Fruit fly (Drosophila melanogaster) whole organism, embryonic: ENCODE data around the gene CG32170.

Experiments used
- Hey ChIP-seq: fragments of 200-800 bp; sonication (Bioruptor generic); optimal IDR thresholded peaks from 3 replicates; lab custom pipeline; 2018; ENCODE audit warnings: missing biosample characterization, mild to moderate bottlenecking, missing genetic modification characterization
- Scr ChIP-seq: fragments of 200-800 bp; sonication (Bioruptor generic); IDR thresholded peaks from 2 replicates; pipeline ENCODE4 v1.3.6; 2022; ENCODE audit warnings: missing biosample characterization, missing genetic modification characterization; ENCODE audit not compliant: partially characterized antibody
- ase ChIP-seq: fragments of 200-800 bp; sonication (Bioruptor generic); IDR thresholded peaks from 3 replicates; pipeline ENCODE4 v1.3.6; 2022; ENCODE audit warnings: missing biosample characterization, missing genetic modification characterization
- crc ChIP-seq: fragments of 200-800 bp; sonication (Bioruptor generic); optimal IDR thresholded peaks from 2 replicates; lab custom pipeline; 2016; ENCODE audit warnings: missing biosample characterization, missing genetic modification characterization
- lov ChIP-seq, 2 experiments: fragments of 200-800 bp in 1 of 2; fragments of >200 bp in 1 of 2; sonication (Bioruptor generic) in 1 of 2; IDR thresholded peaks in 1 of 2; optimal IDR thresholded peaks in 1 of 2; 2 replicates in 1 of 2; 3 replicates in 1 of 2; pipeline versions ENCODE4 v1.3.6 to Lab custom; 2017 to 2022; ENCODE audit warnings: missing biosample characterization in 1 of 2, missing genetic modification characterization in 1 of 2

DNA sequence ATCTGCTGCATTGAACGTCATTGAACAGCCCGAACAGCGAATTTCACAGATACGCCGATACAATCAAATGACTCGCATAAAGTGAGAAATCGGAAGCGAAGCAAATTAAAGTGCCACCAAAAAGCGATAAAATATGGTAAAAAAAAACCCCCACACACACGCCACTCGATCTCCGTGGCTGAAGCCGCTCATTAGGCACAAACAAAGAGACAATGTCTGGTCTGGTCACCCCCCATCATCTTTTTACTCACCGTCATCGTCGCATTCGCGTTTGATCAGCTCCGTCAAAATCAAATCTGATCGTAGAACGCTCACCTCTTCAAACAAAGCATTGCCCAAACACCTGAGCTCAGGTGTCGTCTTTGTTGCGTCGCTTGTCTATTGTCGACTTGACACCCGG, 1.1 kb upstream of the CG32170 start:
- no peak for TF ChIP-seq crc
- no peak for TF ChIP-seq ase
- TF ChIP-seq Hey (tag; lab: Kevin White, UChicago): no peak
- no peak for TF ChIP-seq Scr (GFP tag; lab: Robert Waterston, UW)
- no peak for TF ChIP-seq lov (optimal IDR thresholded peaks at IDR 0.05; lab: Kevin White, UChicago)
- no peak for TF ChIP-seq lov (GFP tag; IDR thresholded peaks at IDR 0.05; lab: Robert Waterston, UW)
